Worm (Caenorhabditis elegans): Measurements from ENCODE around the gene F33H12.1.
"Not testable (repeated sequence)": the region's sequence is repeated elsewhere in the genome, so short reads cannot be mapped to it uniquely, and the experiment has no call there.

The F33H12.1 gene

ce11 chrII:2600176-2600575 lies at the start of gene F33H12.1:
Gene F33H12.1 (plus strand): TSS chrII:2600476.
- not testable (repeated sequence) for TF ChIP-seq ztf-29 (GFP tag; IDR thresholded peaks at IDR 0.05); ref-1 (GFP tag; conservative IDR thresholded peaks at IDR 0.05); T22C8.4 (GFP tag; IDR thresholded peaks at IDR 0.05)

- TF ChIP-seq med-1 (GFP tag; optimal IDR thresholded peaks at IDR 0.05; ENCODE audit: insufficient read depth), result no peak
- no peak for TF ChIP-seq T22C8.4 (GFP tag; IDR thresholded peaks at IDR 0.05)
- TF ChIP-seq tab-1 (GFP tag; IDR thresholded peaks at IDR 0.05), result no peak
- TF ChIP-seq flt-1 (GFP tag; IDR thresholded peaks at IDR 0.05), result no peak
- no peak for TF ChIP-seq ztf-23 (GFP tag; IDR thresholded peaks at IDR 0.05)
- TF ChIP-seq klf-2 (GFP tag; conservative IDR thresholded peaks at IDR 0.05), result no peak
- TF ChIP-seq cog-1 (tag; optimal IDR thresholded peaks at IDR 0.05), result no peak
- TF ChIP-seq ztf-29 (GFP tag; IDR thresholded peaks at IDR 0.05), result no peak
- no peak for TF ChIP-seq ref-1 (GFP tag; conservative IDR thresholded peaks at IDR 0.05)
Measured at ce11 chrII:2553030-2553429, 47.2 kb upstream of the F33H12.1 start.

ce11 chrII:2553662-2554061 lies 46.6 kb upstream of the F33H12.1 start, which contains the start of gene K02F6.1:
Gene K02F6.1 (plus strand): TSS chrII:2553962.
- not testable (repeated sequence) for TF ChIP-seq ztf-23 (GFP tag; IDR thresholded peaks at IDR 0.05); cog-1 (tag; optimal IDR thresholded peaks at IDR 0.05); med-1 (GFP tag; optimal IDR thresholded peaks at IDR 0.05; ENCODE audit: insufficient read depth)

ce11 chrII:2556388-2556787 lies 43.9 kb upstream of the F33H12.1 start:
- TF ChIP-seq flt-1 (GFP tag; IDR thresholded peaks at IDR 0.05) (peak; percentile 39; the same call in 1 of the 2 replicates), ztf-29 (GFP tag; IDR thresholded peaks at IDR 0.05) (peak; percentile 33; the same call in 1 of the 2 replicates)

DNA sequence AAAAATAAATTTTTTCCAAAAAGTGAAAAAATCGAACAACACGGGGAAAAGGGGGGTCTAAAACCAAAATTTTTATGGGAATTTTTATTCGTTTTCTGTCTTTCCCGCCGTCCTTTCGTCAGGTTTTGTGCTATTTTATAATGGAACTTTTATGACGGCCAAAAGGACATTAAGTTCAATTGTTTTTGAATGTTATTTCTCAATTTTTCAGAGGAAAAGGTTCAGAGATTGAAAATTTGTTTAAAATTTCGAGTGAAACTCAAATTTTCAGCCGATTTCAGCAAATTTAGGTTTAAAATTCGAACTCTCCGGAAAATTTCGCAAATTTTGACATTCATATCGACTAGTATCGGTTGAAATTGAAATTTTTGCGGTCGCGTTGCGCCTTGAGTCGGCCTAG lies 36.3 kb upstream of the F33H12.1 start, which contains the start of gene nep-18:
TSS of gene nep-18 (minus strand) at position 101 of the 400 bp plus-strand sequence.
- TF ChIP-seq tab-1 (GFP tag; IDR thresholded peaks at IDR 0.05), result no peak
- TF ChIP-seq med-1 (GFP tag; optimal IDR thresholded peaks at IDR 0.05; ENCODE audit: insufficient read depth), result no peak
- no peak for TF ChIP-seq ref-1 (GFP tag; conservative IDR thresholded peaks at IDR 0.05)
- no peak for TF ChIP-seq ztf-23 (GFP tag; IDR thresholded peaks at IDR 0.05)
- TF ChIP-seq cog-1 (tag; optimal IDR thresholded peaks at IDR 0.05), result no peak
- no peak for TF ChIP-seq ztf-29 (GFP tag; IDR thresholded peaks at IDR 0.05)
- no peak for TF ChIP-seq flt-1 (GFP tag; IDR thresholded peaks at IDR 0.05)
- no peak for TF ChIP-seq T22C8.4 (GFP tag; IDR thresholded peaks at IDR 0.05)
- no peak for TF ChIP-seq klf-2 (GFP tag; conservative IDR thresholded peaks at IDR 0.05)

ce11 chrII:2564899-2565298 lies 35.4 kb upstream of the F33H12.1 start, which contains the start of gene usp-39:
Gene usp-39 (plus strand): TSS chrII:2565275.
- peak; percentile 49 for TF ChIP-seq cog-1 (tag; optimal IDR thresholded peaks at IDR 0.05)
- no peak for TF ChIP-seq ztf-23 (GFP tag; IDR thresholded peaks at IDR 0.05)

DNA sequence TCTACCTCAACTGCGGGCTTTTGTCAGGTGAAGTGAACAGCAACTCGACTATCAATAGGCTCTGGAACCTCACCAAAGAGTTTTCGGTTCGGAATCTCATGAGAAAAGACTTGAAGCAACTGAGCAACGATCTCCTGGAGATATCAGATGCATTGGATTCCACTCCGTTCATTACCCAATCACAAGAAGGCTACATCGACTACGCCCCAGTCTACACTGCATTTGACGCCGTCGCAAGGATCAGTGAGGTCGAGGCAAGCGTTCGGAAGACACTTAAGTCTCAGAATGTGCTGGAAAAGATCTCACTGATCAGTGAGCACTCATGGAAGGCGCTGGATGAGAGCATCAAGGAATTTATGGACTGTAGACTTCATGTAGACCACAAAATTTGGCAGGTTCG lies 22.1 kb upstream of the F33H12.1 start:
- TF ChIP-seq med-1 (GFP tag; optimal IDR thresholded peaks at IDR 0.05; ENCODE audit: insufficient read depth), result no peak

DNA sequence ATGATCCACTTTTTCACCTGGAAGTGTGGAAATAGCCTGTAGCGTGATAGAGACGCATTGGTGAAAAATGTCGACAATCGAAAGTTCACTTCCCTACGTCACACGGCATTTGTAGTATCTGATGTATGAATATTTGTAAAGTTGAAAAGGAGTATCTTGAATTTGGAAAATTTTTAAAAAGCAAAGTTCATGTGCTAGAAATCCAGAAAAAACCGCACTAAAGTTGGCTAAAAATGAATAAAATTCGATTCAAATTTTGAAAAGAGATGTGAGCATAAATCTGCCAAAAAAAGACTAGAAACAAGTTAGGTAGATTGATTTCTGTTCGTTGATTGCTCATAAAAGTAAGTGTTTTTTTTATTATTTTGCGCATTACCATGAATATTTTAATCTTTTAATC lies 17.2 kb upstream of the F33H12.1 start, which contains the start of gene sri-74:
TSS of gene sri-74 (minus strand) at position 101 of the 400 bp plus-strand sequence.
- TF ChIP-seq med-1 (GFP tag; optimal IDR thresholded peaks at IDR 0.05; ENCODE audit: insufficient read depth) (no peak), flt-1 (GFP tag; IDR thresholded peaks at IDR 0.05) (no peak), klf-2 (GFP tag; conservative IDR thresholded peaks at IDR 0.05) (no peak), ztf-23 (GFP tag; IDR thresholded peaks at IDR 0.05) (no peak), T22C8.4 (GFP tag; IDR thresholded peaks at IDR 0.05) (no peak), ref-1 (GFP tag; conservative IDR thresholded peaks at IDR 0.05) (no peak), cog-1 (tag; optimal IDR thresholded peaks at IDR 0.05) (no peak), tab-1 (GFP tag; IDR thresholded peaks at IDR 0.05) (no peak)

DNA sequence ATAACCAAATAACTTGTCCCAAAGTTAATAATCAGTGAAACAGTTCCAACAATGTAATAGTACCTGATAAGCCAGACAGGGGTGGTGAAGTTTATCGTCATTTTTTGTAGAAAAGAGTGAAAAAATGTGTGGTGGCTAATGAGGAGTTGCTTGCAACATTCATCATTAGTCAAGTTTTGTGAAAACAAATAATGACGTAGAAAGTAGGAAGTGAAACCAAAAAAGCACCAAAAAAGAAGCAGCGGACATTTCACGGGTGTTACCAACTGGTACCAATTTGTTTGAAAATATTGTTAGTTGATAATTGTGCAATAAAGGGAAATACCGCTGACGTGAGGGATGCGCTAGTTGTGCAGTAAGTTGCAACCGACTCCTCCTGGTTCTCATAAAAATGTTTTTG lies 14.8 kb upstream of the F33H12.1 start, which contains the start of gene sri-36:
TSS of gene sri-36 (minus strand) at position 101 of the 400 bp plus-strand sequence.
- TF ChIP-seq tab-1 (GFP tag; IDR thresholded peaks at IDR 0.05), result no peak
- TF ChIP-seq klf-2 (GFP tag; conservative IDR thresholded peaks at IDR 0.05), result no peak
- no peak for TF ChIP-seq T22C8.4 (GFP tag; IDR thresholded peaks at IDR 0.05)
- TF ChIP-seq flt-1 (GFP tag; IDR thresholded peaks at IDR 0.05), result no peak
- no peak for TF ChIP-seq ref-1 (GFP tag; conservative IDR thresholded peaks at IDR 0.05)
- TF ChIP-seq cog-1 (tag; optimal IDR thresholded peaks at IDR 0.05), result no peak

DNA sequence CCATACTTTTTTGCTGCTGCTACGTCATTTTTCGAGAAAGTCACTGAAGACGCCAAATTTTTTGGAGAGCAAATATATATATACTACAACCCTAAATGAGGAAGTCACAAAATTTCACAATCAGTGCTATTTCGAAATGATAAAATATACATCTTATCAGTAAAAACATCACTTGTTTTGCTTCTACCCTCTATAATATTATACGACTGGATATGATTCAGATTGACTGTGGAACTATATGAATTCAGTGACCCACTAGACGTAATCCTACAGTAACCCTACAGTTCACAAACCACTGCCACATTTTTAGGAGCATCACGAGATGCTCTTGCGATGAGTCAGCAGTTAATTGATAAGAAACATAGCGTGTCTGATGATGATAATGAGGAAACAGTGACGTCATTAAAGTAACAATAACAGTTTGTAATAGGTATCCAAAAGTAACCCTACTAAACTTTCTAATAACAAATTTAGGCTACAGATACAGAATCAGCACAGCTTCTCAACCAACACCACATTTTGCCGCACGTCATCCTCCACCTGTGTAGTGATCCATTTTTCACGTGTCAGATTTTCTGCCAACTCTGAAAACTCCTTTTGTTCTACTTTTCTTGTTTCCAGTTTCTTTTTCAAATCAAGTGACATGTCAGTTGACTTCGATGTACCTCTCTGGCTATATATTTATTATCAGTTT lies 13.3 kb upstream of the F33H12.1 start, which contains the start of the genes F33H12.7 and sri-39:
TSS of gene F33H12.7 (minus strand) at position 51 of the 694 bp plus-strand sequence.
TSS of gene sri-39 (plus strand) at position 644 of the 694 bp plus-strand sequence.
- TF ChIP-seq T22C8.4 (GFP tag; IDR thresholded peaks at IDR 0.05) (no peak), flt-1 (GFP tag; IDR thresholded peaks at IDR 0.05) (no peak), klf-2 (GFP tag; conservative IDR thresholded peaks at IDR 0.05) (no peak), med-1 (GFP tag; optimal IDR thresholded peaks at IDR 0.05; ENCODE audit: insufficient read depth) (no peak), ref-1 (GFP tag; conservative IDR thresholded peaks at IDR 0.05) (no peak), ztf-29 (GFP tag; IDR thresholded peaks at IDR 0.05) (no peak), cog-1 (tag; optimal IDR thresholded peaks at IDR 0.05) (no peak), ztf-23 (GFP tag; IDR thresholded peaks at IDR 0.05) (no peak), tab-1 (GFP tag; IDR thresholded peaks at IDR 0.05) (no peak)

ce11 chrII:2600931-2601330 lies 655 bp downstream of the F33H12.1 start:
- no peak for TF ChIP-seq ztf-23 (GFP tag; IDR thresholded peaks at IDR 0.05)
- TF ChIP-seq cog-1 (tag; optimal IDR thresholded peaks at IDR 0.05), result no peak
- TF ChIP-seq flt-1 (GFP tag; IDR thresholded peaks at IDR 0.05), result no peak
- TF ChIP-seq ztf-29 (GFP tag; IDR thresholded peaks at IDR 0.05), result no peak
- no peak for TF ChIP-seq med-1 (GFP tag; optimal IDR thresholded peaks at IDR 0.05; ENCODE audit: insufficient read depth)
- no peak for TF ChIP-seq ref-1 (GFP tag; conservative IDR thresholded peaks at IDR 0.05)

Data from whole organism, midembryonic.